Fruit fly (Drosophila melanogaster): Measurements from ENCODE around the gene CG15014.
A peak's percentile ranks its signal among the peaks of the same experiment; 100 is the strongest.

DNA sequence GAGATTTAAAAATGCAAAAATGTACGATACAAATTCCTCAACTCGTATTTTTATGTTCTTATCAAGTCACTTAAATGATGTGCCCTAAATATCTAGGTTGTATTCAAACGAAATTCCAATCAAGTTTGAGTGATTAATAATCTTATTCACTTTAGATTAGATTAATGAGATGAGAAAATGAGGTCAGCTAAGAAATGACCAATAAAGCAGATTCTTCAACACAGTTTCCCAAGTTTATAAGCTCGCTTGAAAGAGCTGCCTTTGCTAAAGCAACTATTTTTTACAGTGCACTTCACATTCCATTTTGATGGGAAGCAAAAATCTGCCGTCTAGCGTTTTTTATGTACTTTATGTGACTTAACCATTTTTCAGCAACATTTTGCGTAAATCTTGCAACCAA is 24.3 kb upstream of the CG15014 start:
- TF ChIP-seq CG6276 (GFP tag; optimal IDR thresholded peaks at IDR 0.05) = no peak
- TF ChIP-seq CG15336 (GFP tag; IDR thresholded peaks at IDR 0.05) = peak; percentile 48
- no peak for TF ChIP-seq CG1621 (tag; optimal IDR thresholded peaks at IDR 0.05)
- TF ChIP-seq fd85E (GFP tag; optimal IDR thresholded peaks at IDR 0.05) = no peak
- TF ChIP-seq Lpt (GFP tag; optimal IDR thresholded peaks at IDR 0.05) = peak; percentile 6
- TF ChIP-seq CG16779 (tag; optimal IDR thresholded peaks at IDR 0.05) = no peak
- peak; percentile 37; the same call in 1 of the 3 replicates for TF ChIP-seq CG8119 (GFP tag; IDR thresholded peaks at IDR 0.05)
- peak; percentile 46 for TF ChIP-seq CG10669 (GFP tag; optimal IDR thresholded peaks at IDR 0.05)
- no peak for TF ChIP-seq cyc (GFP tag; optimal IDR thresholded peaks at IDR 0.05)
- TF ChIP-seq Hr38 (GFP tag; optimal IDR thresholded peaks at IDR 0.05) = no peak

All from whole organism, prepupa.